Fruit fly (Drosophila melanogaster) whole organism, pupa: ENCODE data around the gene CG4393.

Source experiments
- CG10348 ChIP-seq: fragments of 200-800 bp; sonication (Bioruptor generic); IDR thresholded peaks from 2 replicates; pipeline ENCODE4 v1.3.6; 2022; ENCODE audit warnings: missing biosample characterization, missing genetic modification characterization
- CG12605 ChIP-seq: fragments of 200-800 bp; sonication (Bioruptor generic); IDR thresholded peaks from 2 replicates; pipeline ENCODE4 v1.3.6; 2022; ENCODE audit warnings: missing biosample characterization, missing genetic modification characterization
- CG13204 ChIP-seq: fragments of 200-800 bp; sonication (Bioruptor generic); optimal IDR thresholded peaks from 2 replicates; lab custom pipeline; 2018; ENCODE audit warnings: missing biosample characterization, mild to moderate bottlenecking, missing genetic modification characterization, moderate library complexity
- CG14655 ChIP-seq: fragments of 200-800 bp; sonication (Bioruptor generic); optimal IDR thresholded peaks from 3 replicates; lab custom pipeline; 2017; ENCODE audit warnings: mild to moderate bottlenecking, missing biosample characterization, missing genetic modification reagents, missing genetic modification characterization
- CG15710 ChIP-seq: fragments of 200-800 bp; sonication (Bioruptor generic); optimal IDR thresholded peaks from 2 replicates; lab custom pipeline; 2018; ENCODE audit warnings: missing biosample characterization, mild to moderate bottlenecking, missing genetic modification characterization, moderate library complexity
- CG17806 ChIP-seq: fragments of 200-800 bp; sonication (Bioruptor generic); optimal IDR thresholded peaks from 2 replicates; lab custom pipeline; 2018; ENCODE audit warnings: missing biosample characterization, mild to moderate bottlenecking, missing genetic modification characterization, moderate library complexity
- CG32121 ChIP-seq: fragments of 200-800 bp; sonication (Bioruptor generic); IDR thresholded peaks from 2 replicates; pipeline ENCODE4 v1.3.6; 2022; ENCODE audit warnings: missing biosample characterization, missing genetic modification characterization
- CG34367 ChIP-seq: fragments of 200-800 bp; sonication (Bioruptor generic); optimal IDR thresholded peaks from 2 replicates; lab custom pipeline; 2018; ENCODE audit warnings: missing biosample characterization, mild to moderate bottlenecking, missing genetic modification characterization
- CG4496 ChIP-seq: fragments of 200-800 bp; sonication (Bioruptor generic); IDR thresholded peaks from 3 replicates; pipeline ENCODE4 v1.3.6; 2022; ENCODE audit warnings: missing biosample characterization, missing genetic modification characterization
- CG8159 ChIP-seq: fragments of 200-800 bp; sonication (Bioruptor generic); optimal IDR thresholded peaks from 3 replicates; lab custom pipeline; 2018; ENCODE audit warnings: missing biosample characterization, mild to moderate bottlenecking, missing genetic modification characterization, moderate library complexity
- CG8301 ChIP-seq: fragments of 200-800 bp; sonication (Bioruptor generic); optimal IDR thresholded peaks from 2 replicates; lab custom pipeline; 2018; ENCODE audit warnings: missing biosample characterization, mild to moderate bottlenecking, missing genetic modification characterization
- CG9948 ChIP-seq: fragments of 200-800 bp; sonication (Bioruptor generic); optimal IDR thresholded peaks from 2 replicates; lab custom pipeline; 2018; ENCODE audit warnings: missing biosample characterization, mild to moderate bottlenecking, missing genetic modification characterization, moderate library complexity
- D1 ChIP-seq: fragments of 200-800 bp; sonication (Bioruptor generic); optimal IDR thresholded peaks from 2 replicates; lab custom pipeline; 2018; ENCODE audit warnings: missing biosample characterization, mild to moderate bottlenecking, missing genetic modification characterization, moderate library complexity
- EcR ChIP-seq: fragments of 200-800 bp; sonication (Bioruptor generic); optimal IDR thresholded peaks from 3 replicates; lab custom pipeline; 2019; ENCODE audit warnings: missing biosample characterization, missing genetic modification characterization, mild to moderate bottlenecking, moderate library complexity, missing genetic modification reagents
- Ets98B ChIP-seq: fragments of 200-800 bp; sonication (Bioruptor generic); IDR thresholded peaks from 2 replicates; pipeline ENCODE4 v1.3.6; 2022; ENCODE audit warnings: missing biosample characterization, missing genetic modification characterization
- Pif1A ChIP-seq: fragments of 200-800 bp; sonication (Bioruptor generic); optimal IDR thresholded peaks from 3 replicates; lab custom pipeline; 2016; ENCODE audit warnings: missing biosample characterization, missing genetic modification characterization
- Pif1B ChIP-seq: fragments of 200-800 bp; sonication (Bioruptor generic); optimal IDR thresholded peaks from 3 replicates; lab custom pipeline; 2016; ENCODE audit warnings: missing biosample characterization, missing genetic modification characterization
- Snoo ChIP-seq: fragments of 200-800 bp; sonication (Bioruptor generic); optimal IDR thresholded peaks from 3 replicates; lab custom pipeline; 2017; ENCODE audit warnings: missing biosample characterization, mild to moderate bottlenecking, missing genetic modification characterization, inconsistent platforms
- fd96Ca ChIP-seq: fragments of 200-800 bp; sonication (Bioruptor generic); IDR thresholded peaks from 3 replicates; pipeline ENCODE4 v1.3.6; 2022; ENCODE audit warnings: missing biosample characterization, missing genetic modification characterization
- gl ChIP-seq: fragments of 200-800 bp; sonication (Bioruptor generic); optimal IDR thresholded peaks from 2 replicates; lab custom pipeline; 2018; ENCODE audit warnings: missing biosample characterization, mild to moderate bottlenecking, missing genetic modification characterization
- rn ChIP-seq: fragments of 200-800 bp; sonication (Bioruptor generic); IDR thresholded peaks from 2 replicates; pipeline ENCODE4 v1.3.6; 2022; ENCODE audit warnings: missing biosample characterization, missing genetic modification characterization

Gene CG4393

dm6 chr3R:23384591-23385260 is at the start of gene CG4393:
CG4393 (minus strand) TSS chr3R:23384777.
- TF ChIP-seq CG10348 (GFP tag; lab: Robert Waterston, UW) (no peak), CG8301 (tag; lab: Kevin White, UChicago) (peak; percentile 41), Pif1A (GFP tag; lab: Kevin White, UChicago) (peak; percentile 52), D1 (tag; lab: Kevin White, UChicago) (no peak), Pif1B (GFP tag; lab: Kevin White, UChicago) (peak; percentile 38), Ets98B (GFP tag; lab: Robert Waterston, UW) (peak; percentile 55), CG14655 (peak; percentile 60), CG12605 (GFP tag; lab: Robert Waterston, UW) (peak; percentile 57; the same call in 1 of the 2 replicates), EcR (GFP tag; lab: Kevin White, UChicago) (no peak), CG4496 (GFP tag; lab: Robert Waterston, UW) (peak; percentile 45; the same call in 1 of the 3 replicates), fd96Ca (GFP tag; lab: Robert Waterston, UW) (peak; percentile 53; the same call in 2 of the 3 replicates), CG9948 (no peak), CG8159 (tag; lab: Kevin White, UChicago) (peak; percentile 0), Snoo (no peak), CG34367 (peak; percentile 13), CG15710 (tag; lab: Kevin White, UChicago) (peak; percentile 16), CG32121 (GFP tag; lab: Robert Waterston, UW) (peak; percentile 39; the same call in 1 of the 2 replicates), gl (tag; lab: Kevin White, UChicago) (peak; percentile 31), CG13204 (GFP tag; lab: Kevin White, UChicago) (peak; percentile 12), CG17806 (tag; lab: Kevin White, UChicago) (no peak), rn (GFP tag; lab: Robert Waterston, UW) (no peak)

- TF ChIP-seq Pif1A (GFP tag; lab: Kevin White, UChicago) (no peak), CG9948 (no peak), CG12605 (GFP tag; lab: Robert Waterston, UW) (no peak)
These were observed 46.8 kb upstream of the CG4393 start for dm6 chr3R:23431355-23431754.

dm6 chr3R:23425929-23426328 is 41.4 kb upstream of the CG4393 start, which contains the start of gene CG43694:
CG43694 (minus strand) TSS chr3R:23426029.
- no peak for TF ChIP-seq CG17806 (tag; lab: Kevin White, UChicago)
- no peak for TF ChIP-seq CG8159 (tag; lab: Kevin White, UChicago)
- no peak for TF ChIP-seq EcR (GFP tag; lab: Kevin White, UChicago)
- no peak for TF ChIP-seq Pif1A (GFP tag; lab: Kevin White, UChicago)
- TF ChIP-seq CG4496 (GFP tag; lab: Robert Waterston, UW), result no peak
- no peak for TF ChIP-seq CG15710 (tag; lab: Kevin White, UChicago)
- no peak for TF ChIP-seq CG8301 (tag; lab: Kevin White, UChicago)

dm6 chr3R:23425107-23425506 is 40.5 kb upstream of the CG4393 start:
- TF ChIP-seq Snoo (peak; percentile 9), CG13204 (GFP tag; lab: Kevin White, UChicago) (no peak)
- TF ChIP-seq, all 21 proteins: peak for 1

- TF ChIP-seq CG12605 (GFP tag; lab: Robert Waterston, UW), result no peak
- TF ChIP-seq Snoo, result no peak
- TF ChIP-seq Pif1B (GFP tag; lab: Kevin White, UChicago), result no peak
- TF ChIP-seq fd96Ca (GFP tag; lab: Robert Waterston, UW), result no peak
- no peak for TF ChIP-seq CG8301 (tag; lab: Kevin White, UChicago)
- no peak for TF ChIP-seq gl (tag; lab: Kevin White, UChicago)
- TF ChIP-seq CG13204 (GFP tag; lab: Kevin White, UChicago), result no peak
- TF ChIP-seq CG8159 (tag; lab: Kevin White, UChicago), result no peak
- TF ChIP-seq EcR (GFP tag; lab: Kevin White, UChicago), result no peak
- no peak for TF ChIP-seq rn (GFP tag; lab: Robert Waterston, UW)
- TF ChIP-seq CG9948, result no peak
- no peak for TF ChIP-seq CG32121 (GFP tag; lab: Robert Waterston, UW)
- no peak for TF ChIP-seq CG17806 (tag; lab: Kevin White, UChicago)
- no peak for TF ChIP-seq Ets98B (GFP tag; lab: Robert Waterston, UW)
- TF ChIP-seq Pif1A (GFP tag; lab: Kevin White, UChicago), result no peak
- no peak for TF ChIP-seq CG14655
- no peak for TF ChIP-seq CG4496 (GFP tag; lab: Robert Waterston, UW)
- no peak for TF ChIP-seq CG34367
These were observed 37.3 kb upstream of the CG4393 start for dm6 chr3R:23421925-23422324.

dm6 chr3R:23417650-23418049 is 33.1 kb upstream of the CG4393 start:
- TF ChIP-seq CG4496 (GFP tag; lab: Robert Waterston, UW) (0 out of 3 replicates have a peak, but pooled peaks have one; percentile 36), CG14655 (peak; percentile 30), fd96Ca (GFP tag; lab: Robert Waterston, UW) (peak; percentile 52; the same call in 1 of the 3 replicates), CG10348 (GFP tag; lab: Robert Waterston, UW) (no peak), Ets98B (GFP tag; lab: Robert Waterston, UW) (peak; percentile 29), CG8301 (tag; lab: Kevin White, UChicago) (peak; percentile 39), CG15710 (tag; lab: Kevin White, UChicago) (no peak), CG34367 (no peak)
- TF ChIP-seq, all 21 proteins: peak for 5
